Worm (Caenorhabditis elegans): ENCODE results near the gene ccdc-55.

ccdc-55 gene

ce11 chrIII:4157298-4157697 lies 11.3 kb downstream of the ccdc-55 start, which contains the start of gene C16C10.9:
C16C10.9 (minus strand) TSS chrIII:4157398.
- TF ChIP-seq nhr-90 (tag; optimal IDR thresholded peaks at IDR 0.05): no peak
- TF ChIP-seq lsl-1 (GFP tag; optimal IDR thresholded peaks at IDR 0.05): no peak
- no peak for TF ChIP-seq mel-28 (tag; optimal IDR thresholded peaks at IDR 0.05; ENCODE audit: borderline replicate concordance)
- no peak for TF ChIP-seq athp-1 (tag; optimal IDR thresholded peaks at IDR 0.05)
- no peak for TF ChIP-seq snpc-1.3 (tag; optimal IDR thresholded peaks at IDR 0.05; ENCODE audit: insufficient read depth)
- no peak for TF ChIP-seq lin-35 (GFP tag; optimal IDR thresholded peaks at IDR 0.05)
- no peak for TF ChIP-seq Y67H2A.10 (GFP tag; conservative IDR thresholded peaks at IDR 0.05)

ce11 chrIII:4153299-4153698 lies 15.3 kb downstream of the ccdc-55 start, which contains the start of gene glod-4:
glod-4 (plus strand) TSS chrIII:4153599.
- TF ChIP-seq T07F8.4 (tag; optimal IDR thresholded peaks at IDR 0.05) (no peak), lsl-1 (GFP tag; optimal IDR thresholded peaks at IDR 0.05) (peak; percentile 16), F33H1.4 (GFP tag; IDR thresholded peaks at IDR 0.05) (0 out of 2 replicates have a peak, but pooled peaks have one; percentile 12)

ce11 chrIII:4152828-4153227 lies 15.7 kb downstream of the ccdc-55 start:
- TF ChIP-seq Y95B8A.8 (GFP tag; IDR thresholded peaks at IDR 0.05) (0 out of 2 replicates have a peak, but pooled peaks have one; percentile 18), F33H1.4 (GFP tag; IDR thresholded peaks at IDR 0.05) (no peak), lin-35 (GFP tag; optimal IDR thresholded peaks at IDR 0.05) (peak in 1 of 3 experiments; percentile 41), pha-4 (tag; optimal IDR thresholded peaks at IDR 0.05) (no peak), tlf-1 (GFP tag; optimal IDR thresholded peaks at IDR 0.05) (no peak), Y53G8AR.9 (GFP tag; conservative IDR thresholded peaks at IDR 0.05) (no peak), ets-4 (GFP tag; optimal IDR thresholded peaks at IDR 0.05) (no peak), xnd-1 (tag; optimal IDR thresholded peaks at IDR 0.05) (no peak), madf-3 (GFP tag; IDR thresholded peaks at IDR 0.05) (0 out of 2 replicates have a peak, but pooled peaks have one; percentile 33), ceh-27 (GFP tag; optimal IDR thresholded peaks at IDR 0.05) (no peak), B0261.1 (tag; optimal IDR thresholded peaks at IDR 0.05) (no peak), cebp-1 (GFP tag; IDR thresholded peaks at IDR 0.05) (no peak), cebp-1 (tag; optimal IDR thresholded peaks at IDR 0.05) (peak; percentile 20)

- TF ChIP-seq zfh-2 (GFP tag; conservative IDR thresholded peaks at IDR 0.05) (peak; percentile 72; the same call in 1 of the 2 replicates), snpc-1.3 (tag; optimal IDR thresholded peaks at IDR 0.05; ENCODE audit: insufficient read depth) (no peak)
These were observed 16.3 kb downstream of the ccdc-55 start for ce11 chrIII:4152309-4152708.

- TF ChIP-seq madf-10 (tag; optimal IDR thresholded peaks at IDR 0.05) (no peak), F39B2.1 (GFP tag; IDR thresholded peaks at IDR 0.05) (0 out of 2 replicates have a peak, but pooled peaks have one; percentile 15), ekl-4 (GFP tag; IDR thresholded peaks at IDR 0.05) (0 out of 2 replicates have a peak, but pooled peaks have one; percentile 37), B0336.3 (GFP tag; IDR thresholded peaks at IDR 0.05) (0 out of 2 replicates have a peak, but pooled peaks have one; percentile 35), bed-1 (GFP tag; IDR thresholded peaks at IDR 0.05) (no peak), D2030.7 (GFP tag; IDR thresholded peaks at IDR 0.05) (no peak), hmg-1.2 (GFP tag; IDR thresholded peaks at IDR 0.05) (0 out of 2 replicates have a peak, but pooled peaks have one; percentile 4), hsf-1 (GFP tag; IDR thresholded peaks at IDR 0.05) (peak; percentile 60; the same call in 1 of the 2 replicates), lin-54 (GFP tag; optimal IDR thresholded peaks at IDR 0.05) (peak; percentile 28), ceh-79 (tag; optimal IDR thresholded peaks at IDR 0.05) (peak; percentile 74), madf-6 (GFP tag; IDR thresholded peaks at IDR 0.05) (peak; percentile 34), cebp-1 (GFP tag; IDR thresholded peaks at IDR 0.05) (peak; percentile 91), cebp-1 (tag; optimal IDR thresholded peaks at IDR 0.05) (peak; percentile 98), atf-7 (tag; optimal IDR thresholded peaks at IDR 0.05) (peak; percentile 36)
These were observed 16.9 kb downstream of the ccdc-55 start, which contains the start of the genes wht-3 and har-1 for ce11 chrIII:4151548-4152104. wht-3 (minus strand) TSS chrIII:4151598. har-1 (plus strand) TSS chrIII:4152054.

Measured in whole organism, young adult.